Fruit fly (Drosophila melanogaster): ENCODE data around the gene alpha-Est4.

The alpha-Est4 gene

dm6 chr3R:7506314-7506988, 32.0 kb downstream of the alpha-Est4 start (continued):
- peak; percentile 91 for TF ChIP-seq lmd (GFP tag; IDR thresholded peaks at IDR 0.05)
- peak; percentile 90 for TF ChIP-seq CG2678 (tag; optimal IDR thresholded peaks at IDR 0.05)
- no peak for TF ChIP-seq lbe (GFP tag; optimal IDR thresholded peaks at IDR 0.05)
- TF ChIP-seq Ssrp (tag; optimal IDR thresholded peaks at IDR 0.05): no peak
- peak; percentile 39 for TF ChIP-seq Atf3 (GFP tag; optimal IDR thresholded peaks at IDR 0.05)
- peak; percentile 79 for TF ChIP-seq CG12071 (GFP tag; optimal IDR thresholded peaks at IDR 0.05)
- no peak for TF ChIP-seq sc (optimal IDR thresholded peaks at IDR 0.05)
- TF ChIP-seq sc (GFP tag; optimal IDR thresholded peaks at IDR 0.05): no peak
- TF ChIP-seq CG12104 (GFP tag; optimal IDR thresholded peaks at IDR 0.05): peak; percentile 53
- no peak for TF ChIP-seq CG10959 (GFP tag; IDR thresholded peaks at IDR 0.05)
- TF ChIP-seq CG31365 (tag; optimal IDR thresholded peaks at IDR 0.05): peak; percentile 40
- peak; percentile 90 for TF ChIP-seq sob (GFP tag; IDR thresholded peaks at IDR 0.05)
- TF ChIP-seq Atf6 (GFP tag; IDR thresholded peaks at IDR 0.05): peak; percentile 94
- peak; percentile 74 for TF ChIP-seq CG18011 (GFP tag; optimal IDR thresholded peaks at IDR 0.05)
- no peak for TF ChIP-seq CG14710 (tag; optimal IDR thresholded peaks at IDR 0.05)
- TF ChIP-seq CG32767 (GFP tag; IDR thresholded peaks at IDR 0.05): peak; percentile 38; the same call in 1 of the 2 replicates
- TF ChIP-seq CG6654 (GFP tag; optimal IDR thresholded peaks at IDR 0.05): no peak
- peak; percentile 89 for TF ChIP-seq CG9727 (GFP tag; optimal IDR thresholded peaks at IDR 0.05)
- peak; percentile 41 for TF ChIP-seq CG10462 (GFP tag; optimal IDR thresholded peaks at IDR 0.05)
- TF ChIP-seq chinmo (GFP tag; IDR thresholded peaks at IDR 0.05; ENCODE audit: partially characterized antibody): peak; percentile 82; the same call in 2 of the 4 replicates
- peak; percentile 59 for TF ChIP-seq CG6765 (GFP tag; optimal IDR thresholded peaks at IDR 0.05)
- peak; percentile 91 for TF ChIP-seq Fer3 (tag; optimal IDR thresholded peaks at IDR 0.05)
- peak; percentile 88 for TF ChIP-seq Fer1 (GFP tag; optimal IDR thresholded peaks at IDR 0.05)
- no peak for TF ChIP-seq sim (GFP tag; IDR thresholded peaks at IDR 0.05)
- no peak for TF ChIP-seq crol (GFP tag; IDR thresholded peaks at IDR 0.05)
- TF ChIP-seq CG8359 (GFP tag; optimal IDR thresholded peaks at IDR 0.05; ENCODE audit: borderline replicate concordance): no peak
- TF ChIP-seq CG12659 (GFP tag; optimal IDR thresholded peaks at IDR 0.05): peak; percentile 86
- TF ChIP-seq CG11085 (GFP tag; IDR thresholded peaks at IDR 0.05): peak; percentile 76; the same call in 1 of the 2 replicates
- peak; percentile 78 for TF ChIP-seq NK7.1 (GFP tag; optimal IDR thresholded peaks at IDR 0.05)
- peak; percentile 57 for TF ChIP-seq CG17568 (GFP tag; optimal IDR thresholded peaks at IDR 0.05)
- peak; percentile 12 for TF ChIP-seq MTF-1 (GFP tag; optimal IDR thresholded peaks at IDR 0.05; ENCODE audit: borderline replicate concordance)
- peak; percentile 41 for TF ChIP-seq CG10267 (tag; optimal IDR thresholded peaks at IDR 0.05)
- TF ChIP-seq pzg (GFP tag; optimal IDR thresholded peaks at IDR 0.05): peak; percentile 14
- TF ChIP-seq MESR4 (GFP tag; optimal IDR thresholded peaks at IDR 0.05): no peak
- TF ChIP-seq tna (GFP tag; IDR thresholded peaks at IDR 0.05; ENCODE audit: partially characterized antibody): no peak
- peak; percentile 21; the same call in 1 of the 3 replicates for TF ChIP-seq CG11093 (GFP tag; IDR thresholded peaks at IDR 0.05)
- TF ChIP-seq CG10654 (GFP tag; optimal IDR thresholded peaks at IDR 0.05): peak; percentile 48
- TF ChIP-seq CG10543 (GFP tag; optimal IDR thresholded peaks at IDR 0.05): peak; percentile 71
- TF ChIP-seq zf30C (GFP tag; optimal IDR thresholded peaks at IDR 0.05): no peak
- no peak for TF ChIP-seq CG17829 (tag; optimal IDR thresholded peaks at IDR 0.05)
- TF ChIP-seq z (GFP tag; IDR thresholded peaks at IDR 0.05): no peak
- no peak for TF ChIP-seq ara (GFP tag; IDR thresholded peaks at IDR 0.05)
- no peak for TF ChIP-seq nerfin-1 (tag; optimal IDR thresholded peaks at IDR 0.05)
- TF ChIP-seq BtbVII (GFP tag; optimal IDR thresholded peaks at IDR 0.05): peak; percentile 80
- no peak for TF ChIP-seq usp (GFP tag; optimal IDR thresholded peaks at IDR 0.05)
- no peak for TF ChIP-seq knrl (GFP tag; IDR thresholded peaks at IDR 0.05; ENCODE audit: partially characterized antibody)
- TF ChIP-seq CG11560 (tag; IDR thresholded peaks at IDR 0.05): no peak; the same call in 1 of the 3 replicates
- no peak for TF ChIP-seq CG4360 (GFP tag; IDR thresholded peaks at IDR 0.05)
- TF ChIP-seq CG32532 (GFP tag; IDR thresholded peaks at IDR 0.05): peak; percentile 94

Data from whole organism, embryonic.